Worm (Caenorhabditis elegans): ENCODE data around the gene grdn-1.

DNA sequence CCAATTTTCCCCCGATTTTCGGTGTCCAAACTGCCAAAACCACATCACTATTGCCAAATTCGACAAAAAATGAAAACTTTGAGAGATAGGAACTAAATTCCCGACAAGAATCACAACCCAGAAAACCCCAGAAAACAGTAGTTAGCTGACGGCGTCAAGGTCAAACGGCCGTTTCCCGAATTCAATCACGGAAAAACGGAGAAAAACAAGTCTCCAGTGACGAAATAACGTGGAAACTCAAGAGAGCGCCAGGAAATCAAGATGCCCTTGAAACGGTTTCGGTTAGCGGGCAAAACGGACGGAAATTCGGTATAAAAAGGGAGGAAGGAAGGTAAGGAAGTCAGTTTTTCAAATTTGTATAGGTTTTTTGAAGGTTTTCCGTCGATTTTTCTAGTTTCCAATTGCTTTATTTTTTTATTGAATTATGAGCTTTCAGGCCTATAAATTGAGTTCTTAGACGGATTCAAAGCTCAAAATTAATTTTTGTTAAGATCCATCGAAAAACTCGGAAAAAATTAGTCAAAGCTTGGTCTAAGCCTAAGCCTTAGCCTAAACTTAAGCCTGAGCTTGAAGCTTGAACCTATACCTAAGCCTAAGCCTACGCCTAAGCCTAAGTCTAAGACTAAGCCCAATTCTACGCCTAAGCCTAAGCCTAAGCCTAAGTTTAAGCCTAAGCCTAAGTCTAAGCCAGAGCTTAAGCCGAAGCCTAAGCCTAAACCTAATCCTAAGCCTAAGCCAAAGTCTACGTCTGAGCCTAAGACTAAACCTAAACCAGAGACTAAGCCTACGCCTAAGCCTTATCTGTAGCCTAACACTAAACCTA, 45.2 kb downstream of the grdn-1 start:
- TF ChIP-seq unc-39 (tag; optimal IDR thresholded peaks at IDR 0.05) = no peak
- no peak for TF ChIP-seq nhr-76 (tag; optimal IDR thresholded peaks at IDR 0.05)
- no peak for TF ChIP-seq nhr-77 (tag; optimal IDR thresholded peaks at IDR 0.05)

All from whole organism, L3 larva.